Fruit fly (Drosophila melanogaster) whole organism, prepupa: ENCODE measurements around the gene CG4829.
A peak's percentile ranks its signal among the peaks of the same experiment; 100 is the strongest.

Experiments used
- CG10631 ChIP-seq: fragments of 200-800 bp; sonication (Bioruptor generic); optimal IDR thresholded peaks from 2 replicates; lab custom pipeline; 2016; ENCODE audit warnings: missing biosample characterization, missing genetic modification characterization
- CG10669 ChIP-seq: fragments of 200-800 bp; sonication (Bioruptor generic); optimal IDR thresholded peaks from 3 replicates; lab custom pipeline; 2018; ENCODE audit warnings: missing biosample characterization, mild to moderate bottlenecking, missing genetic modification characterization, moderate library complexity
- CG11294 ChIP-seq: fragments of 200-800 bp; sonication (Bioruptor generic); IDR thresholded peaks from 2 replicates; pipeline ENCODE4 v1.3.6; 2022; ENCODE audit warnings: missing biosample characterization, missing genetic modification characterization
- CG15336 ChIP-seq: fragments of 200-800 bp; sonication (Bioruptor generic); IDR thresholded peaks from 2 replicates; pipeline ENCODE4 v1.3.6; 2022; ENCODE audit warnings: missing biosample characterization, missing genetic modification characterization
- CG3032 ChIP-seq: fragments of 200-800 bp; optimal IDR thresholded peaks from 2 replicates; lab custom pipeline; 2019; ENCODE audit warnings: missing biosample characterization, mild to moderate bottlenecking, missing genetic modification characterization, moderate library complexity
- CG31627 ChIP-seq: fragments of 200-800 bp; sonication (Bioruptor generic); optimal IDR thresholded peaks from 3 replicates; lab custom pipeline; 2016; ENCODE audit warnings: missing biosample characterization, missing genetic modification characterization
- CG32006 ChIP-seq: fragments of 200-800 bp; sonication (Bioruptor generic); optimal IDR thresholded peaks from 3 replicates; lab custom pipeline; 2017; ENCODE audit warnings: missing biosample characterization, mild to moderate bottlenecking, missing genetic modification characterization
- CG3919 ChIP-seq: fragments of 200-800 bp; sonication (Bioruptor generic); optimal IDR thresholded peaks from 3 replicates; lab custom pipeline; 2016; ENCODE audit warnings: missing biosample characterization, missing genetic modification characterization
- CG4318 ChIP-seq: fragments of 200-800 bp; sonication (Bioruptor generic); optimal IDR thresholded peaks from 3 replicates; lab custom pipeline; 2017; ENCODE audit warnings: missing biosample characterization, mild to moderate bottlenecking, missing genetic modification characterization
- CG6792 ChIP-seq: fragments of 200-800 bp; sonication (Bioruptor generic); optimal IDR thresholded peaks from 3 replicates; lab custom pipeline; 2016; ENCODE audit warnings: missing biosample characterization, missing genetic modification characterization
- CG6808 ChIP-seq: fragments of 200-800 bp; sonication (Bioruptor generic); optimal IDR thresholded peaks from 3 replicates; lab custom pipeline; 2017; ENCODE audit warnings: missing biosample characterization, missing genetic modification characterization, mild to moderate bottlenecking, moderate library complexity, missing genetic modification reagents
- CG6854 ChIP-seq: fragments of 200-800 bp; sonication (Bioruptor generic); optimal IDR thresholded peaks from 2 replicates; lab custom pipeline; 2017; ENCODE audit warnings: missing biosample characterization, mild to moderate bottlenecking, missing genetic modification characterization
- CG8119 ChIP-seq: fragments of 200-800 bp; sonication (Bioruptor generic); IDR thresholded peaks from 3 replicates; pipeline ENCODE4 v1.3.6; 2022; ENCODE audit warnings: missing biosample characterization, missing genetic modification characterization
- CG8319 ChIP-seq: fragments of 200-800 bp; sonication (Bioruptor generic); optimal IDR thresholded peaks from 3 replicates; lab custom pipeline; 2016; ENCODE audit warnings: missing biosample characterization, missing genetic modification characterization
- CG8632 ChIP-seq: fragments of 200-800 bp; sonication (Bioruptor generic); optimal IDR thresholded peaks from 3 replicates; lab custom pipeline; 2016; ENCODE audit warnings: missing biosample characterization, missing genetic modification characterization
- CG9139 ChIP-seq: fragments of 200-800 bp; sonication (Bioruptor generic); optimal IDR thresholded peaks from 3 replicates; lab custom pipeline; 2017; ENCODE audit warnings: missing biosample characterization, mild to moderate bottlenecking, missing genetic modification characterization
- Eip75B ChIP-seq: fragments of 200-800 bp; sonication (Bioruptor generic); optimal IDR thresholded peaks from 3 replicates; lab custom pipeline; 2016; ENCODE audit warnings: missing biosample characterization, missing genetic modification characterization
- Eip78C ChIP-seq: fragments of 200-800 bp; sonication (Bioruptor generic); peaks from one replicate; lab custom pipeline; 2016; ENCODE audit warnings: missing biosample characterization, missing genetic modification characterization
- Ets96B ChIP-seq: fragments of 200-800 bp; optimal IDR thresholded peaks from 2 replicates; lab custom pipeline; 2019; ENCODE audit warnings: missing biosample characterization, mild to moderate bottlenecking, missing genetic modification characterization, moderate library complexity
- Gug ChIP-seq: fragments of 200-800 bp; sonication (Bioruptor generic); IDR thresholded peaks from 2 replicates; pipeline ENCODE4 v1.3.6; 2022; ENCODE audit warnings: missing biosample characterization, missing genetic modification characterization
- Hr39 ChIP-seq: fragments of 200-800 bp; sonication (Bioruptor generic); optimal IDR thresholded peaks from 2 replicates; lab custom pipeline; 2016; ENCODE audit warnings: missing biosample characterization, missing genetic modification characterization
- Hr4 ChIP-seq: fragments of 200-800 bp; sonication (Bioruptor generic); optimal IDR thresholded peaks from 3 replicates; lab custom pipeline; 2016; ENCODE audit warnings: missing biosample characterization, missing genetic modification characterization
- Lpt ChIP-seq: fragments of 200-800 bp; sonication (Bioruptor generic); optimal IDR thresholded peaks from 3 replicates; lab custom pipeline; 2016; ENCODE audit warnings: missing biosample characterization, missing genetic modification characterization
- Met ChIP-seq: fragments of 200-800 bp; sonication (Bioruptor generic); optimal IDR thresholded peaks from 3 replicates; lab custom pipeline; 2016; ENCODE audit warnings: missing biosample characterization, missing genetic modification characterization
- OdsH ChIP-seq: fragments of 200-800 bp; sonication (Bioruptor generic); optimal IDR thresholded peaks from 3 replicates; lab custom pipeline; 2016; ENCODE audit warnings: missing biosample characterization, missing genetic modification characterization
- Smox ChIP-seq: fragments of 200-800 bp; sonication (Bioruptor generic); optimal IDR thresholded peaks from 3 replicates; lab custom pipeline; 2016; ENCODE audit warnings: missing biosample characterization, missing genetic modification characterization
- Sox14 ChIP-seq: fragments of 200-800 bp; sonication (Bioruptor generic); optimal IDR thresholded peaks from 3 replicates; lab custom pipeline; 2016; ENCODE audit warnings: missing biosample characterization, missing genetic modification characterization
- achi ChIP-seq: fragments of 200-800 bp; sonication (Bioruptor generic); optimal IDR thresholded peaks from 3 replicates; lab custom pipeline; 2016; ENCODE audit warnings: missing biosample characterization, missing genetic modification characterization
- acj6 ChIP-seq: fragments of 200-800 bp; sonication (Bioruptor generic); optimal IDR thresholded peaks from 3 replicates; lab custom pipeline; 2016; ENCODE audit warnings: missing biosample characterization, missing genetic modification characterization
- dac ChIP-seq: fragments of 200-800 bp; sonication (Bioruptor generic); optimal IDR thresholded peaks from 2 replicates; lab custom pipeline; 2017; ENCODE audit warnings: missing biosample characterization, mild to moderate bottlenecking, missing genetic modification characterization
- dsx ChIP-seq: fragments of 200-800 bp; optimal IDR thresholded peaks from 3 replicates; lab custom pipeline; 2019; ENCODE audit warnings: missing biosample characterization, mild to moderate bottlenecking, missing genetic modification characterization, moderate library complexity; ENCODE audit not compliant: poor library complexity, severe bottlenecking
- eg ChIP-seq: fragments of 200-800 bp; sonication (Bioruptor generic); IDR thresholded peaks from 3 replicates; pipeline ENCODE4 v1.3.6; 2022; ENCODE audit warnings: missing biosample characterization, missing genetic modification characterization
- fd59A ChIP-seq: fragments of 200-800 bp; sonication (Bioruptor generic); optimal IDR thresholded peaks from 2 replicates; lab custom pipeline; 2017; ENCODE audit warnings: missing biosample characterization, mild to moderate bottlenecking, missing genetic modification characterization, missing genetic modification reagents
- fkh ChIP-seq: fragments of 200-800 bp; sonication (Bioruptor generic); optimal IDR thresholded peaks from 3 replicates; lab custom pipeline; 2017; ENCODE audit warnings: missing biosample characterization, mild to moderate bottlenecking, missing genetic modification characterization, moderate library complexity
- pdm3 ChIP-seq: fragments of 200-800 bp; sonication (Bioruptor generic); optimal IDR thresholded peaks from 3 replicates; lab custom pipeline; 2016; ENCODE audit warnings: missing biosample characterization, missing genetic modification characterization
- spab ChIP-seq: fragments of 200-800 bp; sonication (Bioruptor generic); optimal IDR thresholded peaks from 2 replicates; lab custom pipeline; 2017; ENCODE audit warnings: missing biosample characterization, mild to moderate bottlenecking, missing genetic modification characterization, missing genetic modification reagents
- ss ChIP-seq, 2 experiments: fragments of 200-800 bp; sonication (Bioruptor generic); optimal IDR thresholded peaks; 2 replicates in 1 of 2; 3 replicates in 1 of 2; lab custom pipeline; 2017 to 2018; ENCODE audit warnings: mild to moderate bottlenecking in 2 of 2, missing biosample characterization in 2 of 2, missing genetic modification characterization in 2 of 2, moderate library complexity in 1 of 2
- svp ChIP-seq: fragments of 200-800 bp; sonication (Bioruptor generic); peaks from one replicate; lab custom pipeline; 2016; ENCODE audit warnings: missing biosample characterization, missing genetic modification characterization
- topi ChIP-seq: fragments of 200-800 bp; sonication (Bioruptor generic); optimal IDR thresholded peaks from 3 replicates; lab custom pipeline; 2016; ENCODE audit warnings: missing biosample characterization, missing genetic modification characterization

The CG4829 gene

dm6 chrX:16764955-16765354, 46.5 kb upstream of the CG4829 start (continued):
- TF ChIP-seq ss (GFP tag; optimal IDR thresholded peaks at IDR 0.05; lab: Kevin White, UChicago): peak; percentile 59 to 70
- TF ChIP-seq svp (GFP tag; lab: Kevin White, UChicago): peak; percentile 86
- TF ChIP-seq Lpt (GFP tag; lab: Kevin White, UChicago): no peak
- TF ChIP-seq dsx: peak; percentile 62
- no peak for TF ChIP-seq CG9139
- no peak for TF ChIP-seq CG4318 (GFP tag; lab: Kevin White, UChicago)
- TF ChIP-seq CG11294: no peak
- peak; percentile 14 for TF ChIP-seq OdsH (GFP tag; lab: Kevin White, UChicago)
- TF ChIP-seq Sox14: peak; percentile 25
- peak; percentile 34 for TF ChIP-seq CG10631 (GFP tag; lab: Kevin White, UChicago)
- TF ChIP-seq spab (GFP tag; lab: Kevin White, UChicago): peak; percentile 16
- TF ChIP-seq Hr39 (GFP tag; lab: Kevin White, UChicago): no peak

DNA sequence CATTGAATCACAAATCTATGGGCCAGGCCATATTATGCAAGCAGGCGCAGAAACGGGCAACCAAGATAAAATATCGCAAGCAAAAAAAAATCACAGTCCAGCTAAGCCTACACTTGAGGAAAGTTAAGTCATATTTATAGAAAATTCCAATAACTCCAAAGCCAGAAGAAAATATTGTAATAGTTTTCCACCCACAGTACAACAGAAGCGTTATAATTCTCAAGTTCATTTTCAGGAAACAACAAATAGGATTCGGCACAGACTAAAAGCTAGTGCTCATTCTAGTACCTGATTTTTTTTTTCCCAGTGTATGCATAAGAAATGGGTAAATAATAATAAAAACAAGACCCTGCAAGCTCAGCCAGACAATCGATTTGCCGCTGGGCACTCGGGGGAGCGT, 45.7 kb upstream of the CG4829 start:
- TF ChIP-seq CG8632 (GFP tag; lab: Kevin White, UChicago) (peak; percentile 30), CG15336 (GFP tag; lab: Robert Waterston, UW) (peak; percentile 65; the same call in 1 of the 2 replicates), eg (GFP tag; lab: Robert Waterston, UW) (0 out of 3 replicates have a peak, but pooled peaks have one; percentile 38), CG3032 (tag; lab: Kevin White, UChicago) (peak; percentile 37), Hr39 (GFP tag; lab: Kevin White, UChicago) (no peak), pdm3 (GFP tag; lab: Kevin White, UChicago) (peak; percentile 50), Hr4 (GFP tag; lab: Kevin White, UChicago) (peak; percentile 63), Smox (peak; percentile 7), Eip78C (GFP tag; lab: Kevin White, UChicago) (peak; percentile 84), CG31627 (no peak), CG8319 (GFP tag; lab: Kevin White, UChicago) (no peak), CG10631 (GFP tag; lab: Kevin White, UChicago) (peak; percentile 42), Eip75B (GFP tag; lab: Kevin White, UChicago) (peak; percentile 37), Lpt (GFP tag; lab: Kevin White, UChicago) (peak; percentile 56), Met (GFP tag; lab: Kevin White, UChicago) (peak; percentile 10), fkh (GFP tag; lab: Kevin White, UChicago) (no peak), ss (GFP tag; optimal IDR thresholded peaks at IDR 0.05; lab: Kevin White, UChicago) (peak in 1 of 2 experiments; percentile 24), CG10669 (GFP tag; lab: Kevin White, UChicago) (no peak), acj6 (GFP tag; lab: Kevin White, UChicago) (peak; percentile 40), CG6808 (GFP tag; lab: Kevin White, UChicago) (peak; percentile 17), CG4318 (GFP tag; lab: Kevin White, UChicago) (no peak), CG6854 (no peak), CG8119 (GFP tag; lab: Robert Waterston, UW) (peak; percentile 46; the same call in 2 of the 3 replicates), CG3919 (peak; percentile 7), fd59A (GFP tag; lab: Kevin White, UChicago) (peak; percentile 2), spab (GFP tag; lab: Kevin White, UChicago) (no peak), achi (GFP tag; lab: Kevin White, UChicago) (peak; percentile 47), CG6792 (GFP tag; lab: Kevin White, UChicago) (peak; percentile 13), Ets96B (peak; percentile 15), Sox14 (peak; percentile 30), dac (GFP tag; lab: Kevin White, UChicago) (no peak), topi (GFP tag; lab: Kevin White, UChicago) (peak; percentile 1), dsx (peak; percentile 4), OdsH (GFP tag; lab: Kevin White, UChicago) (peak; percentile 54), Gug (GFP tag; lab: Robert Waterston, UW) (no peak), CG32006 (GFP tag; lab: Kevin White, UChicago) (peak; percentile 55)
- TF ChIP-seq, all 60 proteins: peak for 26
